Worm (Caenorhabditis elegans): ENCODE data around the gene T01H10.11.

T01H10.11 gene

ce11 chrX:12092621-12093020 is 30.6 kb upstream of the T01H10.11 start:
- TF ChIP-seq elt-1 (tag; optimal IDR thresholded peaks at IDR 0.05) (no peak), ceh-9 (tag; optimal IDR thresholded peaks at IDR 0.05) (no peak), ama-1 (optimal IDR thresholded peaks at IDR 0.05) (no peak), nhr-28 (tag; optimal IDR thresholded peaks at IDR 0.05) (no peak), tbx-2 (tag; optimal IDR thresholded peaks at IDR 0.05) (no peak), ceh-82 (tag; optimal IDR thresholded peaks at IDR 0.05) (no peak), hmg-11 (tag; optimal IDR thresholded peaks at IDR 0.05) (no peak), lsy-12 (tag; optimal IDR thresholded peaks at IDR 0.05) (no peak), lin-15B (tag; optimal IDR thresholded peaks at IDR 0.05) (no peak), jun-1 (tag; optimal IDR thresholded peaks at IDR 0.05) (no peak), skn-1 (tag; optimal IDR thresholded peaks at IDR 0.05) (no peak), fos-1 (tag; optimal IDR thresholded peaks at IDR 0.05) (no peak), ceh-16 (tag; optimal IDR thresholded peaks at IDR 0.05) (no peak), nhr-12 (tag; optimal IDR thresholded peaks at IDR 0.05) (no peak)

- no peak for TF ChIP-seq eor-1 (tag; optimal IDR thresholded peaks at IDR 0.05)
- no peak for TF ChIP-seq fkh-10 (GFP tag; optimal IDR thresholded peaks at IDR 0.05)
- TF ChIP-seq nhr-23 (tag; optimal IDR thresholded peaks at IDR 0.05): no peak
- no peak for TF ChIP-seq nfya-1 (tag; optimal IDR thresholded peaks at IDR 0.05; ENCODE audit: insufficient read depth)
- no peak for TF ChIP-seq nhr-12 (tag; optimal IDR thresholded peaks at IDR 0.05)
- TF ChIP-seq lsy-12 (tag; optimal IDR thresholded peaks at IDR 0.05): no peak
- no peak for TF ChIP-seq ztf-4 (tag; optimal IDR thresholded peaks at IDR 0.05)
- no peak for TF ChIP-seq skn-1 (tag; optimal IDR thresholded peaks at IDR 0.05)
- TF ChIP-seq ama-1 (optimal IDR thresholded peaks at IDR 0.05): no peak
- TF ChIP-seq egl-27 (tag; optimal IDR thresholded peaks at IDR 0.05): no peak
- TF ChIP-seq nhr-77 (tag; optimal IDR thresholded peaks at IDR 0.05): no peak
- no peak for TF ChIP-seq nhr-43 (tag; optimal IDR thresholded peaks at IDR 0.05; ENCODE audit: poor library complexity, severe bottlenecking)
- TF ChIP-seq mdl-1 (tag; optimal IDR thresholded peaks at IDR 0.05): no peak
- no peak for TF ChIP-seq ceh-16 (tag; optimal IDR thresholded peaks at IDR 0.05)
- no peak for TF ChIP-seq nhr-28 (tag; optimal IDR thresholded peaks at IDR 0.05)
- no peak for TF ChIP-seq ceh-82 (tag; optimal IDR thresholded peaks at IDR 0.05)
- TF ChIP-seq lin-39 (tag; optimal IDR thresholded peaks at IDR 0.05): no peak
- TF ChIP-seq pqm-1 (tag; optimal IDR thresholded peaks at IDR 0.05): no peak
- TF ChIP-seq nhr-11 (tag; optimal IDR thresholded peaks at IDR 0.05): no peak
Observed at ce11 chrX:12093043-12093442, 30.2 kb upstream of the T01H10.11 start, which contains the start of gene W03G11.4. TSS of gene W03G11.4 (minus strand) at chrX:12093143.

- no peak for TF ChIP-seq nhr-77 (tag; optimal IDR thresholded peaks at IDR 0.05)
- no peak for TF ChIP-seq daf-12 (tag; optimal IDR thresholded peaks at IDR 0.05)
- TF ChIP-seq unc-62 (GFP tag; optimal IDR thresholded peaks at IDR 0.05): no peak
- no peak for TF ChIP-seq tbx-2 (tag; optimal IDR thresholded peaks at IDR 0.05)
- no peak for TF ChIP-seq ztf-4 (tag; optimal IDR thresholded peaks at IDR 0.05)
- no peak for TF ChIP-seq zag-1 (tag; optimal IDR thresholded peaks at IDR 0.05)
- TF ChIP-seq nhr-43 (tag; optimal IDR thresholded peaks at IDR 0.05; ENCODE audit: poor library complexity, severe bottlenecking): no peak
- no peak for TF ChIP-seq elt-1 (tag; optimal IDR thresholded peaks at IDR 0.05)
- TF ChIP-seq eor-1 (tag; optimal IDR thresholded peaks at IDR 0.05): no peak
- TF ChIP-seq nhr-76 (tag; optimal IDR thresholded peaks at IDR 0.05): no peak
- TF ChIP-seq lin-39 (tag; optimal IDR thresholded peaks at IDR 0.05): no peak
- TF ChIP-seq nhr-23 (tag; optimal IDR thresholded peaks at IDR 0.05): no peak
- TF ChIP-seq ceh-9 (tag; optimal IDR thresholded peaks at IDR 0.05): no peak
- TF ChIP-seq sea-2 (GFP tag; optimal IDR thresholded peaks at IDR 0.05): no peak
- TF ChIP-seq nhr-28 (tag; optimal IDR thresholded peaks at IDR 0.05): no peak
- TF ChIP-seq R02D3.7 (tag; optimal IDR thresholded peaks at IDR 0.05): no peak
- no peak for TF ChIP-seq ZK546.5 (tag; optimal IDR thresholded peaks at IDR 0.05)
- TF ChIP-seq mml-1 (tag; optimal IDR thresholded peaks at IDR 0.05): no peak
Observed at ce11 chrX:12093992-12094391, 29.3 kb upstream of the T01H10.11 start.

ce11 chrX:12095200-12095599 is 28.1 kb upstream of the T01H10.11 start:
- peak; percentile 11 for TF ChIP-seq pqm-1 (tag; optimal IDR thresholded peaks at IDR 0.05)
- TF ChIP-seq eor-1 (tag; optimal IDR thresholded peaks at IDR 0.05): no peak

DNA sequence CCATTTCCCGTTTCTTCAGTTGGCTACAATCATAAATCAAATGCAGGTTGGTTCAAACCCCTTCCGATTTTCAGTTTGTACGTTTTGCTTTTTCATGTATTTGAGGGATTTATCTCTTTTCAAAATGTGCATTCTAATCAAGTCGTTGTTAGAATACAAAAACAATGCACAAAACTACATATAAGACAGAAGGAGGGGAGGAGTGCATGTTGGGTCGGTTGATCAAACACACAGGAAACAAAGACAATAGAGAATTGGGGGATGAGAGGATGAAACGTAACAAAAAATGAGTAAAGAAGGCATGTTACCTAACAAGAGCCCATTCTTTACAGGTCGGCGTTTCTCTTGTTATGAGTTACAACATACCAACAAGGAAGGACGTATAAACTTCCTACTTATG is 25.3 kb upstream of the T01H10.11 start:
- TF ChIP-seq nhr-25 (tag; optimal IDR thresholded peaks at IDR 0.05): no peak
- no peak for TF ChIP-seq daf-12 (tag; optimal IDR thresholded peaks at IDR 0.05)
- TF ChIP-seq nhr-12 (tag; optimal IDR thresholded peaks at IDR 0.05): no peak
- TF ChIP-seq nhr-23 (tag; optimal IDR thresholded peaks at IDR 0.05): no peak
- no peak for TF ChIP-seq hmg-11 (tag; optimal IDR thresholded peaks at IDR 0.05)
- no peak for TF ChIP-seq tbx-2 (tag; optimal IDR thresholded peaks at IDR 0.05)
- TF ChIP-seq pqm-1 (tag; optimal IDR thresholded peaks at IDR 0.05): no peak
- TF ChIP-seq lsy-12 (tag; optimal IDR thresholded peaks at IDR 0.05): no peak
- TF ChIP-seq ztf-4 (tag; optimal IDR thresholded peaks at IDR 0.05): no peak
- no peak for TF ChIP-seq lin-39 (tag; optimal IDR thresholded peaks at IDR 0.05)
